Fruit fly (Drosophila melanogaster) whole organism, embryonic: ENCODE results near the gene AIMP2.

ENCODE experiments used
- ATbp ChIP-seq: fragments of 200-800 bp; sonication (Bioruptor generic); optimal IDR thresholded peaks from 2 replicates; lab custom pipeline; 2017; ENCODE audit warnings: missing biosample characterization, mild to moderate bottlenecking, missing genetic modification characterization, missing genetic modification reagents
- BtbVII ChIP-seq: fragments of 200-800 bp; sonication (Bioruptor generic); optimal IDR thresholded peaks from 3 replicates; lab custom pipeline; 2017; ENCODE audit warnings: missing biosample characterization, mild to moderate bottlenecking, missing genetic modification characterization
- CG10209 ChIP-seq: fragments of 200-800 bp; sonication (Bioruptor generic); optimal IDR thresholded peaks from 3 replicates; lab custom pipeline; 2017; ENCODE audit warnings: missing biosample characterization, mild to moderate bottlenecking, missing genetic modification characterization, missing genetic modification reagents
- CG11696 ChIP-seq: fragments of 200-800 bp; sonication (Bioruptor generic); IDR thresholded peaks from 2 replicates; pipeline ENCODE4 v1.3.6; 2022; ENCODE audit warnings: missing biosample characterization, missing genetic modification characterization
- CG14965 ChIP-seq: fragments of 200-800 bp; sonication (Bioruptor generic); optimal IDR thresholded peaks from 2 replicates; lab custom pipeline; 2016; ENCODE audit warnings: missing biosample characterization, missing genetic modification characterization, borderline replicate concordance
- CG1529 ChIP-seq: fragments of 200-800 bp; sonication (Bioruptor generic); optimal IDR thresholded peaks from 3 replicates; lab custom pipeline; 2018; ENCODE audit warnings: missing biosample characterization, missing genetic modification characterization
- CG17359 ChIP-seq: fragments of 200-800 bp; sonication (Bioruptor generic); optimal IDR thresholded peaks from 3 replicates; lab custom pipeline; 2018; ENCODE audit warnings: missing biosample characterization, mild to moderate bottlenecking, missing genetic modification characterization, moderate library complexity
- CG2116 ChIP-seq: fragments of 200-800 bp; sonication (Bioruptor generic); optimal IDR thresholded peaks from 3 replicates; lab custom pipeline; 2018; ENCODE audit warnings: missing biosample characterization, mild to moderate bottlenecking, missing genetic modification characterization
- CG30431 ChIP-seq: fragments of 200-800 bp; sonication (Bioruptor generic); optimal IDR thresholded peaks from 2 replicates; lab custom pipeline; 2017; ENCODE audit warnings: missing biosample characterization, missing genetic modification characterization
- CG34422 ChIP-seq: fragments of 200-800 bp; sonication (Bioruptor generic); IDR thresholded peaks from 3 replicates; pipeline ENCODE4 v1.3.6; 2022; ENCODE audit warnings: missing biosample characterization, missing genetic modification characterization
- CG3847 ChIP-seq: fragments of 200-800 bp; sonication (Bioruptor generic); IDR thresholded peaks from 2 replicates; pipeline ENCODE4 v1.3.6; 2022; ENCODE audit warnings: missing biosample characterization, missing genetic modification characterization
- CG42726 ChIP-seq: fragments of 200-800 bp; sonication (Bioruptor generic); IDR thresholded peaks from 2 replicates; pipeline ENCODE4 v1.3.6; 2022; ENCODE audit warnings: missing biosample characterization, missing genetic modification characterization; ENCODE audit not compliant: partially characterized antibody
- CG4404 ChIP-seq: fragments of 200-800 bp; sonication (Bioruptor generic); IDR thresholded peaks from 2 replicates; pipeline ENCODE4 v1.3.6; 2022; ENCODE audit warnings: missing biosample characterization, missing genetic modification characterization
- CG4730 ChIP-seq: fragments of 200-800 bp; sonication (Bioruptor generic); IDR thresholded peaks from 2 replicates; pipeline ENCODE4 v1.3.6; 2022; ENCODE audit warnings: missing biosample characterization, missing genetic modification characterization
- CG6689 ChIP-seq: fragments of 200-800 bp; sonication (Bioruptor generic); IDR thresholded peaks from 2 replicates; pipeline ENCODE4 v1.3.6; 2022; ENCODE audit warnings: missing biosample characterization, missing genetic modification characterization
- CG7357 ChIP-seq: fragments of 200-800 bp; sonication (Bioruptor generic); IDR thresholded peaks from 3 replicates; pipeline ENCODE4 v1.3.6; 2022; ENCODE audit warnings: missing biosample characterization, missing genetic modification characterization
- CG7372 ChIP-seq: fragments of 200-800 bp; sonication (Bioruptor generic); IDR thresholded peaks from 2 replicates; pipeline ENCODE4 v1.3.6; 2022; ENCODE audit warnings: missing biosample characterization, missing genetic modification characterization
- CG8290 ChIP-seq, 3 experiments: fragments of 200-800 bp; sonication (Bioruptor generic); optimal IDR thresholded peaks; 2 replicates each; lab custom pipeline; 2016 to 2019; ENCODE audit warnings: missing biosample characterization in 3 of 3, missing genetic modification characterization in 3 of 3, mild to moderate bottlenecking in 2 of 3, moderate library complexity in 1 of 3
- CG8765 ChIP-seq: fragments of 200-800 bp; sonication (Bioruptor generic); IDR thresholded peaks from 2 replicates; pipeline ENCODE4 v1.3.6; 2022; ENCODE audit warnings: missing biosample characterization, missing genetic modification characterization
- CG8924 ChIP-seq: fragments of 200-800 bp; optimal IDR thresholded peaks from 3 replicates; lab custom pipeline; 2019; ENCODE audit warnings: missing biosample characterization, mild to moderate bottlenecking, missing genetic modification characterization, moderate library complexity
- CG8944 ChIP-seq: fragments of 200-800 bp; sonication (Bioruptor generic); optimal IDR thresholded peaks from 3 replicates; lab custom pipeline; 2016; ENCODE audit warnings: missing biosample characterization, missing genetic modification characterization
- Dek ChIP-seq: fragments of 200-800 bp; sonication (Bioruptor generic); optimal IDR thresholded peaks from 3 replicates; lab custom pipeline; 2019; ENCODE audit warnings: missing biosample characterization, mild to moderate bottlenecking, missing genetic modification characterization, moderate library complexity
- HLH4C ChIP-seq: fragments of 200-800 bp; sonication (Bioruptor generic); IDR thresholded peaks from 3 replicates; pipeline ENCODE4 v1.3.6; 2022; ENCODE audit warnings: missing biosample characterization, missing genetic modification characterization; ENCODE audit not compliant: partially characterized antibody
- Hr78 ChIP-seq, 2 experiments: fragments of 200-800 bp in 1 of 2; fragments of >200 bp in 1 of 2; sonication (Bioruptor generic) in 1 of 2; optimal IDR thresholded peaks; 2 replicates each; lab custom pipeline; 2017 to 2019; ENCODE audit warnings: missing biosample characterization in 2 of 2, missing genetic modification characterization in 2 of 2, mild to moderate bottlenecking in 1 of 2, moderate library complexity in 1 of 2
- NFAT ChIP-seq: fragments of 200-800 bp; sonication (Bioruptor generic); IDR thresholded peaks from 2 replicates; pipeline ENCODE4 v1.3.6; 2022; ENCODE audit warnings: missing biosample characterization, missing genetic modification characterization
- PHDP ChIP-seq: fragments of 200-800 bp; sonication (Bioruptor generic); optimal IDR thresholded peaks from 3 replicates; lab custom pipeline; 2018; ENCODE audit warnings: missing biosample characterization, mild to moderate bottlenecking, missing genetic modification characterization, moderate library complexity
- Rfx ChIP-seq: fragments of 200-800 bp; sonication (Bioruptor generic); IDR thresholded peaks from 2 replicates; pipeline ENCODE4 v1.3.6; 2022; ENCODE audit warnings: missing biosample characterization, missing genetic modification characterization
- Ssrp ChIP-seq: fragments of 200-800 bp; sonication (Bioruptor generic); optimal IDR thresholded peaks from 2 replicates; lab custom pipeline; 2018; ENCODE audit warnings: missing biosample characterization, mild to moderate bottlenecking, missing genetic modification characterization, moderate library complexity
- Taf1 ChIP-seq: fragments of 200-800 bp; sonication (Bioruptor generic); IDR thresholded peaks from 2 replicates; pipeline ENCODE4 v1.3.6; 2022; ENCODE audit warnings: missing biosample characterization, missing genetic modification characterization
- Tbp ChIP-seq: fragments of >200 bp; optimal IDR thresholded peaks from 2 replicates; lab custom pipeline; 2018; ENCODE audit warnings: missing biosample characterization, missing genetic modification characterization
- al ChIP-seq: fragments of 200-800 bp; sonication (Bioruptor generic); IDR thresholded peaks from 2 replicates; pipeline ENCODE4 v1.3.6; 2022; ENCODE audit warnings: missing biosample characterization, missing genetic modification characterization
- ato ChIP-seq: fragments of 200-800 bp; sonication (Bioruptor generic); IDR thresholded peaks from 2 replicates; pipeline ENCODE4 v1.3.6; 2022; ENCODE audit warnings: missing biosample characterization, missing genetic modification characterization; ENCODE audit not compliant: partially characterized antibody
- az2 ChIP-seq: fragments of 200-800 bp; sonication (Bioruptor generic); optimal IDR thresholded peaks from 3 replicates; lab custom pipeline; 2016; ENCODE audit warnings: missing biosample characterization, missing genetic modification characterization
- ci ChIP-seq: fragments of 200-800 bp; sonication (Bioruptor generic); IDR thresholded peaks from 3 replicates; pipeline ENCODE4 v1.3.6; 2022; ENCODE audit warnings: missing biosample characterization, missing genetic modification characterization
- crol ChIP-seq: fragments of 200-800 bp; sonication (Bioruptor generic); IDR thresholded peaks from 2 replicates; pipeline ENCODE4 v1.3.6; 2022; ENCODE audit warnings: missing biosample characterization, missing genetic modification characterization
- dmrt99B ChIP-seq: fragments of 200-800 bp; sonication (Bioruptor generic); optimal IDR thresholded peaks from 2 replicates; lab custom pipeline; 2018; ENCODE audit warnings: missing biosample characterization, mild to moderate bottlenecking, missing genetic modification characterization, moderate library complexity
- fd102C ChIP-seq: fragments of 200-800 bp; sonication (Bioruptor generic); optimal IDR thresholded peaks from 2 replicates; lab custom pipeline; 2018; ENCODE audit warnings: missing biosample characterization, mild to moderate bottlenecking, missing genetic modification characterization, moderate library complexity
- fd96Cb ChIP-seq: fragments of 200-800 bp; sonication (Bioruptor generic); optimal IDR thresholded peaks from 2 replicates; lab custom pipeline; 2018; ENCODE audit warnings: missing biosample characterization, mild to moderate bottlenecking, missing genetic modification characterization, moderate library complexity
- gsb ChIP-seq: fragments of 200-800 bp; sonication (Bioruptor generic); IDR thresholded peaks from 2 replicates; pipeline ENCODE4 v1.3.6; 2022; ENCODE audit warnings: missing biosample characterization, missing genetic modification characterization
- h ChIP-seq: fragments of >200 bp; optimal IDR thresholded peaks from 2 replicates; lab custom pipeline; 2017
- lbe ChIP-seq: fragments of 200-800 bp; sonication (Bioruptor generic); optimal IDR thresholded peaks from 2 replicates; lab custom pipeline; 2016; ENCODE audit warnings: missing biosample characterization, mild to moderate bottlenecking, missing genetic modification characterization
- lmd ChIP-seq: fragments of 200-800 bp; sonication (Bioruptor generic); IDR thresholded peaks from 2 replicates; pipeline ENCODE4 v1.3.6; 2022; ENCODE audit warnings: missing biosample characterization, missing genetic modification characterization
- maf-S ChIP-seq: fragments of 200-800 bp; sonication (Bioruptor generic); optimal IDR thresholded peaks from 2 replicates; lab custom pipeline; 2016; ENCODE audit warnings: missing biosample characterization, missing genetic modification characterization
- nmo ChIP-seq: fragments of 200-800 bp; sonication (Bioruptor generic); optimal IDR thresholded peaks from 2 replicates; lab custom pipeline; 2018; ENCODE audit warnings: missing biosample characterization, mild to moderate bottlenecking, missing genetic modification characterization, moderate library complexity
- scrt ChIP-seq: fragments of 200-800 bp; sonication (Bioruptor generic); optimal IDR thresholded peaks from 2 replicates; lab custom pipeline; 2018; ENCODE audit warnings: missing biosample characterization, mild to moderate bottlenecking, missing genetic modification characterization, moderate library complexity
- sqz ChIP-seq: fragments of 200-800 bp; sonication (Bioruptor generic); optimal IDR thresholded peaks from 3 replicates; lab custom pipeline; 2018; ENCODE audit warnings: missing biosample characterization, mild to moderate bottlenecking, missing genetic modification characterization
- stwl ChIP-seq: fragments of 200-800 bp; sonication (Bioruptor generic); optimal IDR thresholded peaks from 3 replicates; lab custom pipeline; 2018; ENCODE audit warnings: missing biosample characterization, mild to moderate bottlenecking, missing genetic modification characterization, moderate library complexity
- unc-4 ChIP-seq: fragments of 200-800 bp; sonication (Bioruptor generic); IDR thresholded peaks from 2 replicates; pipeline ENCODE4 v1.3.6; 2022; ENCODE audit warnings: missing biosample characterization, missing genetic modification characterization; ENCODE audit not compliant: partially characterized antibody

AIMP2 gene

dm6 chr3L:15625676-15626414 is 42.4 kb downstream of the AIMP2 start (continued):
- TF ChIP-seq scrt (GFP tag; lab: Kevin White, UChicago): peak; percentile 78
- peak; percentile 77 for TF ChIP-seq CG3847 (GFP tag; lab: Robert Waterston, UW)
- peak; percentile 78 for TF ChIP-seq CG4730 (GFP tag; lab: Robert Waterston, UW)
- TF ChIP-seq nmo: peak; percentile 98
- peak; percentile 92 for TF ChIP-seq CG10209 (GFP tag; lab: Kevin White, UChicago)
- TF ChIP-seq CG8924 (tag; lab: Kevin White, UChicago): peak; percentile 95
- TF ChIP-seq Hr78 (GFP tag; optimal IDR thresholded peaks at IDR 0.05; lab: Kevin White, UChicago): peak in 1 of 2 experiments; percentile 84
- TF ChIP-seq ci (GFP tag; lab: Robert Waterston, UW): peak; percentile 72
- TF ChIP-seq gsb (GFP tag; lab: Robert Waterston, UW): peak; percentile 65
- TF ChIP-seq Rfx (GFP tag; lab: Robert Waterston, UW): peak; percentile 81
- TF ChIP-seq CG7372 (GFP tag; lab: Robert Waterston, UW): peak; percentile 87
- peak; percentile 46; the same call in 1 of the 2 replicates for TF ChIP-seq NFAT
- peak; percentile 90 for TF ChIP-seq CG6689
- TF ChIP-seq CG2116: peak; percentile 67
- TF ChIP-seq Dek (tag; lab: Kevin White, UChicago): peak; percentile 92
- TF ChIP-seq CG8944 (GFP tag; lab: Kevin White, UChicago): no peak
- TF ChIP-seq ATbp: peak; percentile 92
- TF ChIP-seq CG11696 (GFP tag; lab: Robert Waterston, UW): peak; percentile 44; the same call in 1 of the 2 replicates
- TF ChIP-seq CG8290 (GFP tag; optimal IDR thresholded peaks at IDR 0.05; lab: Kevin White, UChicago): peak; percentile 70
- TF ChIP-seq CG8290 (tag; optimal IDR thresholded peaks at IDR 0.05; lab: Kevin White, UChicago): peak in 1 of 2 experiments; percentile 28
- peak; percentile 86; the same call in 2 of the 3 replicates for TF ChIP-seq CG34422 (GFP tag; lab: Robert Waterston, UW)
- peak; percentile 89 for TF ChIP-seq BtbVII (GFP tag; lab: Kevin White, UChicago)
- TF ChIP-seq unc-4 (GFP tag; lab: Robert Waterston, UW): no peak
- TF ChIP-seq lmd (GFP tag; lab: Robert Waterston, UW): peak; percentile 93
- TF ChIP-seq CG4404 (GFP tag; lab: Robert Waterston, UW): peak; percentile 75
- peak; percentile 89 for TF ChIP-seq az2 (GFP tag; lab: Kevin White, UChicago)
- TF ChIP-seq al (GFP tag; lab: Robert Waterston, UW): peak; percentile 88
- TF ChIP-seq CG17359 (tag; lab: Kevin White, UChicago): peak; percentile 93
- peak; percentile 75 for TF ChIP-seq CG30431 (GFP tag; lab: Kevin White, UChicago)
- no peak for TF ChIP-seq stwl (tag; lab: Kevin White, UChicago)
- peak; percentile 31; the same call in 1 of the 2 replicates for TF ChIP-seq Taf1
- TF ChIP-seq h: no peak
- TF ChIP-seq dmrt99B (tag; lab: Kevin White, UChicago): peak; percentile 98
- peak; percentile 95 for TF ChIP-seq PHDP
- no peak for TF ChIP-seq maf-S (GFP tag; lab: Kevin White, UChicago)
- TF ChIP-seq lbe: no peak
- TF ChIP-seq CG14965 (GFP tag; lab: Kevin White, UChicago): no peak
- peak; percentile 71 for TF ChIP-seq sqz (GFP tag; lab: Kevin White, UChicago)
- no peak for TF ChIP-seq HLH4C
- TF ChIP-seq fd102C (GFP tag; lab: Kevin White, UChicago): no peak
- TF ChIP-seq Ssrp (tag; lab: Kevin White, UChicago): peak; percentile 95
- no peak for TF ChIP-seq ato
- no peak for TF ChIP-seq CG42726 (GFP tag; lab: Robert Waterston, UW)
- no peak; the same call in 1 of the 2 replicates for TF ChIP-seq crol (GFP tag; lab: Robert Waterston, UW)
- TF ChIP-seq CG7357: peak; percentile 84
- no peak for TF ChIP-seq Tbp (GFP tag; lab: Kevin White, UChicago)
- peak; percentile 97 for TF ChIP-seq fd96Cb (tag; lab: Kevin White, UChicago)
- peak; percentile 34; the same call in 1 of the 2 replicates for TF ChIP-seq CG8765 (GFP tag; lab: Robert Waterston, UW)
- peak; percentile 87 for TF ChIP-seq CG1529 (GFP tag; lab: Kevin White, UChicago)
